Fruit fly (Drosophila melanogaster): ENCODE data around the gene CG13067.

The CG13067 gene

DNA sequence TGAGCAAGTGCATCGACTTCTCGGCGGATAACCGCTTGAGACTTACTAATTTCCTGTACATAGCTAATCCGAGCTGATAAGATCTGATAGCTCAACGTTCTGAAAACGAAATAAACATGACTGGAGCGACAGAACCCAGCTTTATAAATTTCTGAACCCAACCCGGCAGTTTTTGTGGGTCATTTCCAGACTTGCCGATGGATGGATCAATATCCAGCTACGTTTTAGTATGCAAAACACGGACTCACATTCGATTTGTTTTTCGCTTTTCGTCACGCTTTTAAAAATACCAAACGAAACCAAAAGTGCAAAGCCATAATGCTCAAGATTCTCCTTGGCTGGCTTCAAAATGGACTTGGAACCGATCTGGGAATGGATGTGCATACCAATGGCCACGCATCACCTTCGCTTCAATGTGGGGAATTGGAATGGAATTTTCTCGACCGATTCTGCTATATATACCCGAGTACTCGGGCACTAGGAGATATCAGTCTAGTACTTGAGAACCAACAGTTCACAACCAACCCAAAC is at the start of gene CG13067, which contains the start of gene CG34248:
TSS of gene CG13067 (plus strand) at position 481 of the 531 bp plus-strand sequence.
TSS of gene CG34248 (minus strand) at position 101 of the 531 bp plus-strand sequence.
- TF ChIP-seq h (optimal IDR thresholded peaks at IDR 0.05) (no peak), insv (optimal IDR thresholded peaks at IDR 0.05) (no peak), Myc (optimal IDR thresholded peaks at IDR 0.05) (no peak), Sin3A (optimal IDR thresholded peaks at IDR 0.05) (no peak), ttk (optimal IDR thresholded peaks at IDR 0.05) (no peak), psq (optimal IDR thresholded peaks at IDR 0.05) (no peak)

DNA sequence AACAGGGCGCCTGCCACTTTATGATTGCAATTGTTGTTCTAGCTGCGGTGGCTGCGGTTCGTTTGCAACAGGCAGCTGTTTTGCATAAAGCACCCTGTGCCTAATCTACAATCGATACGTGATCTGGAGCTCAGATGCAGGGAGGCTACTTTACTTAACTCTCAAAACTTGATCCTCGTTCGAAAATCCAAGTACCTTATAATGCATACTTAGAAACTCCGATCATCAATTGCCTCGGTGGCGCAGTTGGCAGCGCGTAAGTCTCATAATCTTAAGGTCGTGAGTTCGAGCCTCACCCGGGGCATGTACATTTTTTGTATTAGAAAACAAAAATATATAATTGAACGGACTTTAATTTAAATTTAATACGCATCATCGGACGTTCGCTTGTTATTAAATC is 49.3 kb upstream of the CG13067 start:
- no peak for TF ChIP-seq insv (optimal IDR thresholded peaks at IDR 0.05)
- TF ChIP-seq h (optimal IDR thresholded peaks at IDR 0.05) = no peak
- TF ChIP-seq Sin3A (optimal IDR thresholded peaks at IDR 0.05) = no peak
- TF ChIP-seq psq (optimal IDR thresholded peaks at IDR 0.05) = no peak
- no peak for TF ChIP-seq ttk (optimal IDR thresholded peaks at IDR 0.05)
- no peak for TF ChIP-seq Myc (optimal IDR thresholded peaks at IDR 0.05)

DNA sequence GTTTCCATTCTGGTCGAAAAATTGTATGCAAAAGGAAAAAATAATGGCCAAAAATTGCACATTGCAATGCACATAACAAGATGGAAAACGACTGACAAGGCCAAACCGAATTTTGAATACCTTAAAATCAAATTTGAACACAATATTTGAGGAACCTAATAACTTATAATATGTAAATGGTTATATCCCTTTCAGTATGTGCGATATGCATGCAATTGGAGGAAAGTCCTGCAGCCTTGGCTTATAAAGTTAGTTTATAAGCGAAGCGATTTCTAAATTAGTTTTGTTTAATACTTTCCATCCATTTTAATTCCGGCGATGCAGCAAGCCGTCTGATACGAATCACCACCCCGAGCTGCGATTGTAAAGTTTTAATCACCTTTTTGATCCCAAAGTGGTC is 45.9 kb upstream of the CG13067 start:
- TF ChIP-seq ttk (optimal IDR thresholded peaks at IDR 0.05) = no peak
- no peak for TF ChIP-seq psq (optimal IDR thresholded peaks at IDR 0.05)
- no peak for TF ChIP-seq Sin3A (optimal IDR thresholded peaks at IDR 0.05)
- TF ChIP-seq insv (optimal IDR thresholded peaks at IDR 0.05) = no peak
- TF ChIP-seq h (optimal IDR thresholded peaks at IDR 0.05) = no peak
- TF ChIP-seq Myc (optimal IDR thresholded peaks at IDR 0.05) = no peak

DNA sequence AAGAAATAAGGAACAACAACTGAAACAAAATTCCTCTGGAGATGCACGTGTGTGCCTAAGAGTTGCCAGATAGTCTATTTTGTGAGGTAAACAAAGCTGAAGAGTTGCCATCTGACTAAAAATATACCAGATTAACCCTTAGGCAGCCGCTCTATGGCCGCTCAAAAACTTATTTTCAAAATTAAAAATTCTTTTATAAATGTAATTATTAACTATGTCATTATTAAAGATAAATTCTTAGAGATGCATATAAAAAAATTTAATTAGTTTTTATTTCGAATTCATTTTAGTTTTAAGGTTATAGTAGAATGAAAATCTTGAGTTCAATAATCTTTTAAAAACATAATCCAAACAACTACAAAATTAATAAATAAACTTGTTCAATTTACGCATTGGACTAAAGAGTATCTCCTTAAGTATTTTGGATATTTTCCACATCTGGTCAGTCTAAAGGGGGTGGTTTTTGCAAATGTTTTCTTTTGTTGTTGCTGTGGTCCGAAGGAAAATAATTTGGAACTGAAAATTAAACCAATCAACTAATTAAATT is 42.4 kb upstream of the CG13067 start, which contains the start of gene Tmx3:
TSS of gene Tmx3 (plus strand) at position 442 of the 547 bp plus-strand sequence.
- no peak for TF ChIP-seq psq (optimal IDR thresholded peaks at IDR 0.05)
- TF ChIP-seq Sin3A (optimal IDR thresholded peaks at IDR 0.05) = no peak
- TF ChIP-seq insv (optimal IDR thresholded peaks at IDR 0.05) = no peak
- TF ChIP-seq h (optimal IDR thresholded peaks at IDR 0.05) = no peak
- no peak for TF ChIP-seq ttk (optimal IDR thresholded peaks at IDR 0.05)
- no peak for TF ChIP-seq Myc (optimal IDR thresholded peaks at IDR 0.05)

DNA sequence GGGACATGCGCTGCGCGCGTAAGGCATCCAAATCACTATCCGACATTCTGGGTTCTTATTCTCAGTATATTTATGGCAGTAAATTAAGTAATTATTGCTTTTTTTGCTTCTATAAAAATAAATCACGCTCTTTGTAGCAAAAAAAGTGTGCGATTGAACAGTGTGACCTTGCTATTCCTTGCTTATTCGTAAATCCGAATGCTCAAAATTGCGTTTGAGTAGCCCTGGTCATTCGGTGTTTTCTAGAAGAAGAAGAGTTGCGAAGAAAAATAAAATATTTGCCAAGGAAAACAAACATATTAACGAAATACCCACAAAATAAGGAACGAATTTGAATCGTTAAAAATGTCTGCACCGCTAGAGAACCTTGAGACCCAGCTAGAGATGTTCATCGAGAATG is 39.2 kb upstream of the CG13067 start, which contains the start of the genes PDCD-5 and MED10:
TSS of gene PDCD-5 (minus strand) at position 182 of the 400 bp plus-strand sequence.
TSS of gene MED10 (plus strand) at position 228 of the 400 bp plus-strand sequence.
- no peak for TF ChIP-seq insv (optimal IDR thresholded peaks at IDR 0.05)

DNA sequence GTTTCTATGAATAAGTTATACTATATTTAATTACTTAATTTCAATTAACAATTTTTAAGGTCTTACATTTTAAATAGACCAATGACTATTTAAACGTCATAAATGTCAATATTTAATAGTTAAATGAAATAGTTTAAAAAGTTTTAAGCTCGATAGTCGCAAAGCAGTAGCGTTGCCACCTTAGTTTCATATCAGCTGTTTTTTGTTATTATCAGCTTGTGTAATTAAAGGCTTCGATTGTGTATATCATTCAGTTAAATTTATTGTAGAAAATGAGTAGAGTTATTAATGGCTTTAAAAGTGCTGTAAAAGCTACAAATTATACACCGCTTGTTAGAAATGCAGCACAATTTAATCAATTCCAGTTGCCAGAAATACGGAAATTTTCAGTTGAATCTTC is 38.2 kb upstream of the CG13067 start, which contains the start of gene Hsc20:
TSS of gene Hsc20 (plus strand) at position 204 of the 400 bp plus-strand sequence.
- no peak for TF ChIP-seq psq (optimal IDR thresholded peaks at IDR 0.05)
- TF ChIP-seq ttk (optimal IDR thresholded peaks at IDR 0.05) = no peak
- no peak for TF ChIP-seq insv (optimal IDR thresholded peaks at IDR 0.05)
- TF ChIP-seq Sin3A (optimal IDR thresholded peaks at IDR 0.05) = no peak
- TF ChIP-seq Myc (optimal IDR thresholded peaks at IDR 0.05) = no peak
- no peak for TF ChIP-seq h (optimal IDR thresholded peaks at IDR 0.05)

DNA sequence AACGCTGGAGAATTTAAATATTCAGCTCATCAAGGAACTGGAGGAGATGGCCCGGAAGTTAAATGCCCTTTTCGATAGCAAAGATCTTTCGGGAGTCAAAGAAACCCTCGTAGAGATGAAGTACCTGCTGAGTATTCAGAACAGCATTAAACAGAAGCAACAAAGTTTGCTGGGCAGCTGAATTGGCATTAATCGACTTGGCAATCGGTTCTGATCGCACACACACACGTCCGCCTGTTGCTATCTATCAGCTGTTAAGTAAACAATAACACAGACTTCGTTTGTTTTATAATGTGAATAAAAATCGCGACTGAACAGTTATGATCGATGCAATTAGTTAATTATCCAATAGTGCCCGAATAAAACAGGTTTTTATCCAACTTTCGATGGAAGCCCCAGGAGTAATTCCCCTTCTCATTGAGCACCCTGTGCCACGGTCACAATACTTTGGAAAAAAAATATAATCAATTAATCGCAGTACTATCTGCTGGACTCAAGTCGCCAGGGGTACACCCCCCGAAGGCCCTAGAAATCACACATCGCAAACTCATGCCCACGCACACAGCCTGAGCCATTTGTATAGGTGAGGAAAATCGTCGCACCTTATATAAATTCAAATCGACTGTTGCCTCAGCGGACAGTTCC is 37.1 kb upstream of the CG13067 start:
- TF ChIP-seq Sin3A (optimal IDR thresholded peaks at IDR 0.05) = no peak
- TF ChIP-seq psq (optimal IDR thresholded peaks at IDR 0.05) = no peak
- TF ChIP-seq Myc (optimal IDR thresholded peaks at IDR 0.05) = no peak
- no peak for TF ChIP-seq ttk (optimal IDR thresholded peaks at IDR 0.05)
- TF ChIP-seq h (optimal IDR thresholded peaks at IDR 0.05) = no peak
- TF ChIP-seq insv (optimal IDR thresholded peaks at IDR 0.05) = no peak

DNA sequence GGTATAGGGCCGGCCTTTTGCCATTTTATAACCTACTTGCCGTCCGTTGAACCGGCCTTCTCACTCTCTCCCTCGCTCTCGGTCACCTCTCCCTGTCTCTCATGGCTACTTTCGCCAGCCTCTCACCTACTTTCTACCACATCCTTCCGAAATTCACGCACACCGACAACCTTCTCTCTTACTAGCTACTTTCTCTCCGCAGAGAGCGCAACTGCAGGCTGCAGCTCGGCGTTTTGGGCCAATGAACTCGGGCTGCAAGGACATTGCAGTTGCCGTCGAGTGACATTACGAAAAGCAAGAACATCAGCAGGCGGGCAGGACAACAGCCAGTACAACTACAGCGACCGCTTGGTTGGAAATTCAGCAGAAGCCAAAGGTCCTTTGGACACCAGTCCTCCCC is 29.8 kb upstream of the CG13067 start:
- no peak for TF ChIP-seq Myc (optimal IDR thresholded peaks at IDR 0.05)
- no peak for TF ChIP-seq psq (optimal IDR thresholded peaks at IDR 0.05)
- no peak for TF ChIP-seq Sin3A (optimal IDR thresholded peaks at IDR 0.05)
- no peak for TF ChIP-seq h (optimal IDR thresholded peaks at IDR 0.05)
- no peak for TF ChIP-seq ttk (optimal IDR thresholded peaks at IDR 0.05)
- TF ChIP-seq insv (optimal IDR thresholded peaks at IDR 0.05) = no peak

DNA sequence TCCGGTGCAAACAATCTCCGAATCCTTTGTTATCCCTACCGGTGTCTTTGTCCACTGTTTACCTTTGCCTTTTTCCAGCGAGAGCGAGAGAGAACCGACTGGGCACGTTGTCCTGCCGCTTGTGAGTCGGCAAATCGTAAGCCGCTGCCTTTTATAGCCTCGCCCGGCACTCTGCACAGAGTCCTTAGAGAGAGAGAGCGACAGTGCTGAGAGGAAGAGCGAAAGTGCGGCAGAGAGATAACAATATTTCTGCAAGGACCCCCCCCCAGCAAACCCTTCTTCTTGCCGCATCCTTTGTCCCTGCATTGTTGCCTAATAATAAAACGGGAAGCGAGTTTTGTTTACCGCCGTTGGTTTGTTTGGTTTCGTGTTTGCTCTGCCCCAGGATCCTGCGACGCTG is 18.8 kb upstream of the CG13067 start, which contains the start of gene CG13055:
TSS of gene CG13055 (minus strand) at position 101 of the 400 bp plus-strand sequence.
- TF ChIP-seq ttk (optimal IDR thresholded peaks at IDR 0.05) = no peak
- TF ChIP-seq h (optimal IDR thresholded peaks at IDR 0.05) = no peak
- no peak for TF ChIP-seq insv (optimal IDR thresholded peaks at IDR 0.05)
- TF ChIP-seq Sin3A (optimal IDR thresholded peaks at IDR 0.05) = no peak
- TF ChIP-seq Myc (optimal IDR thresholded peaks at IDR 0.05) = no peak
- TF ChIP-seq psq (optimal IDR thresholded peaks at IDR 0.05) = no peak

DNA sequence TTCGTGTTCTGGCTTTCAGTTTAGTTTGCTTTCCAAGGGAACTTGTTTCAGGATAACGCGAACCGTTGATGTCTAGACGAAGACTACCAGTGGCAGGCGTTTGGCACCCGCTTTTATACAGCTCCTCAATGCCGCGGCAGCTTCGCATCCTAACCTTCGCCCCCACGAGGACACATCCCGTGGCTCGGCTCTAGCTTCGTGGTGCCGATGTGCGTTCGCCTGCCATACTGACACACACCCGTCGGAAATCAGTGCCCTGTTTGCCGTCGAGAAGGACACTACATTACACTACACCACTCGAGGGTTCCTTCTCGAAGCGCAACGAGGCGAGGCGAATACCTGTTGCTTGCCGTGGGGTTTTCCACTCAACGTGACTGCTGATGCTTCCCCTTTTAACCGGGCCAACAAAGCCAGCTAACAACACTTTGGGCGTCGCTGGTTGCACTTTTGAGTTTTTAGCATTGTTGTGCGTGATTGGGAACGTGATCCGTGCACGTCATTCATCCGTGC is 13.9 kb upstream of the CG13067 start, which contains the start of gene CG13054:
TSS of gene CG13054 (minus strand) at position 74 of the 510 bp plus-strand sequence.
- TF ChIP-seq h (optimal IDR thresholded peaks at IDR 0.05) (no peak), insv (optimal IDR thresholded peaks at IDR 0.05) (no peak), ttk (optimal IDR thresholded peaks at IDR 0.05) (no peak), Sin3A (optimal IDR thresholded peaks at IDR 0.05) (no peak), Myc (optimal IDR thresholded peaks at IDR 0.05) (no peak), psq (optimal IDR thresholded peaks at IDR 0.05) (no peak)

DNA sequence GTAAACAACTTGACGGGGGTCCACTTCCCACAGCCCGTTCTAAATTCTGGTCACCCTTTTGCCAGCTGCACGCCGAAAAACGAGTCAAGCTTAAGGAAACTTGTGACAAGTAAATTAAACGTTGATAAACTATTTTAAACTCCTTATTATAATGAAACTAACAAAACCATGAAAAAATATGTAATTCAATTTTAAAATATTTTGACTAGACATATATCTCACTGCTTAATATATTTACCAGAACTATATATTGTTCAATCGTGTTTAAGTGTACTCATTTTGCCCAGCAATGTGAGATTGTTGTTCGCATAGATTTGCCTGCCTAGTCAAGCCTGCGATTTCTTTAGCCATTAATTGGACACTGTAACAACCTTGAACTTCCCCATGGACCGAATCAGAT is 11.5 kb upstream of the CG13067 start, which contains the start of gene CG13053:
TSS of gene CG13053 (minus strand) at position 171 of the 400 bp plus-strand sequence.
- TF ChIP-seq ttk (optimal IDR thresholded peaks at IDR 0.05) (no peak), psq (optimal IDR thresholded peaks at IDR 0.05) (no peak), insv (optimal IDR thresholded peaks at IDR 0.05) (no peak), Myc (optimal IDR thresholded peaks at IDR 0.05) (no peak), h (optimal IDR thresholded peaks at IDR 0.05) (no peak), Sin3A (optimal IDR thresholded peaks at IDR 0.05) (no peak)

DNA sequence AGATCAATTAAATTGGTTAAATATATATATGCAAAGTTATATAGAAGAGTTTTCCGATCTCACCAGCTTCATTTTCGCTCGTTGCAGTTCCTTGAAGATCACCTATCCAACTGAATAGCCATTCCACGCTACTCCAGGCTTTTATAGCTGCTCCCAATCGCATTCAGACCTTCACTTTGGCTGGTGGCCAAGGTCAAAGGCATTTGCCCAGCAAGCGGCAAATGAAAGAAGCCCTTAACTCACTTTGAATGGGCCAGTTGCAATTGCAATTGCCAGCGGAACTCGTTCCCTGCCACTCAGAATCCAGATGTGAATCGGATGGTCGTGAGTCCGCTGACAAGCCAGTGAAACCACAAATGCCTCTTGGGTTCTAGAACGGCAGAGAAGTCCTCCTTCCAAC is 9.6 kb upstream of the CG13067 start, which contains the start of gene CG34247:
TSS of gene CG34247 (minus strand) at position 101 of the 400 bp plus-strand sequence.
- no peak for TF ChIP-seq ttk (optimal IDR thresholded peaks at IDR 0.05)
- no peak for TF ChIP-seq Sin3A (optimal IDR thresholded peaks at IDR 0.05)
- no peak for TF ChIP-seq Myc (optimal IDR thresholded peaks at IDR 0.05)
- TF ChIP-seq psq (optimal IDR thresholded peaks at IDR 0.05) = no peak
- TF ChIP-seq insv (optimal IDR thresholded peaks at IDR 0.05) = no peak
- TF ChIP-seq h (optimal IDR thresholded peaks at IDR 0.05) = no peak

Data from Kc167 (cell line).